Fruit fly (Drosophila melanogaster) whole organism, pupa: ENCODE results near the gene CG12321.

Experiments
- CG10348 ChIP-seq: fragments of 200-800 bp; sonication (Bioruptor generic); IDR thresholded peaks from 2 replicates; pipeline ENCODE4 v1.3.6; 2022; ENCODE audit warnings: missing biosample characterization, missing genetic modification characterization
- CG12605 ChIP-seq: fragments of 200-800 bp; sonication (Bioruptor generic); IDR thresholded peaks from 2 replicates; pipeline ENCODE4 v1.3.6; 2022; ENCODE audit warnings: missing biosample characterization, missing genetic modification characterization
- CG13204 ChIP-seq: fragments of 200-800 bp; sonication (Bioruptor generic); optimal IDR thresholded peaks from 2 replicates; lab custom pipeline; 2018; ENCODE audit warnings: missing biosample characterization, mild to moderate bottlenecking, missing genetic modification characterization, moderate library complexity
- CG14655 ChIP-seq: fragments of 200-800 bp; sonication (Bioruptor generic); optimal IDR thresholded peaks from 3 replicates; lab custom pipeline; 2017; ENCODE audit warnings: mild to moderate bottlenecking, missing biosample characterization, missing genetic modification reagents, missing genetic modification characterization
- CG15710 ChIP-seq: fragments of 200-800 bp; sonication (Bioruptor generic); optimal IDR thresholded peaks from 2 replicates; lab custom pipeline; 2018; ENCODE audit warnings: missing biosample characterization, mild to moderate bottlenecking, missing genetic modification characterization, moderate library complexity
- CG17806 ChIP-seq: fragments of 200-800 bp; sonication (Bioruptor generic); optimal IDR thresholded peaks from 2 replicates; lab custom pipeline; 2018; ENCODE audit warnings: missing biosample characterization, mild to moderate bottlenecking, missing genetic modification characterization, moderate library complexity
- CG32121 ChIP-seq: fragments of 200-800 bp; sonication (Bioruptor generic); IDR thresholded peaks from 2 replicates; pipeline ENCODE4 v1.3.6; 2022; ENCODE audit warnings: missing biosample characterization, missing genetic modification characterization
- CG34367 ChIP-seq: fragments of 200-800 bp; sonication (Bioruptor generic); optimal IDR thresholded peaks from 2 replicates; lab custom pipeline; 2018; ENCODE audit warnings: missing biosample characterization, mild to moderate bottlenecking, missing genetic modification characterization
- CG4496 ChIP-seq: fragments of 200-800 bp; sonication (Bioruptor generic); IDR thresholded peaks from 3 replicates; pipeline ENCODE4 v1.3.6; 2022; ENCODE audit warnings: missing biosample characterization, missing genetic modification characterization
- CG8159 ChIP-seq: fragments of 200-800 bp; sonication (Bioruptor generic); optimal IDR thresholded peaks from 3 replicates; lab custom pipeline; 2018; ENCODE audit warnings: missing biosample characterization, mild to moderate bottlenecking, missing genetic modification characterization, moderate library complexity
- CG8301 ChIP-seq: fragments of 200-800 bp; sonication (Bioruptor generic); optimal IDR thresholded peaks from 2 replicates; lab custom pipeline; 2018; ENCODE audit warnings: missing biosample characterization, mild to moderate bottlenecking, missing genetic modification characterization
- CG9948 ChIP-seq: fragments of 200-800 bp; sonication (Bioruptor generic); optimal IDR thresholded peaks from 2 replicates; lab custom pipeline; 2018; ENCODE audit warnings: missing biosample characterization, mild to moderate bottlenecking, missing genetic modification characterization, moderate library complexity
- D1 ChIP-seq: fragments of 200-800 bp; sonication (Bioruptor generic); optimal IDR thresholded peaks from 2 replicates; lab custom pipeline; 2018; ENCODE audit warnings: missing biosample characterization, mild to moderate bottlenecking, missing genetic modification characterization, moderate library complexity
- EcR ChIP-seq: fragments of 200-800 bp; sonication (Bioruptor generic); optimal IDR thresholded peaks from 3 replicates; lab custom pipeline; 2019; ENCODE audit warnings: missing biosample characterization, missing genetic modification characterization, mild to moderate bottlenecking, moderate library complexity, missing genetic modification reagents
- Ets98B ChIP-seq: fragments of 200-800 bp; sonication (Bioruptor generic); IDR thresholded peaks from 2 replicates; pipeline ENCODE4 v1.3.6; 2022; ENCODE audit warnings: missing biosample characterization, missing genetic modification characterization
- Pif1A ChIP-seq: fragments of 200-800 bp; sonication (Bioruptor generic); optimal IDR thresholded peaks from 3 replicates; lab custom pipeline; 2016; ENCODE audit warnings: missing biosample characterization, missing genetic modification characterization
- Pif1B ChIP-seq: fragments of 200-800 bp; sonication (Bioruptor generic); optimal IDR thresholded peaks from 3 replicates; lab custom pipeline; 2016; ENCODE audit warnings: missing biosample characterization, missing genetic modification characterization
- Snoo ChIP-seq: fragments of 200-800 bp; sonication (Bioruptor generic); optimal IDR thresholded peaks from 3 replicates; lab custom pipeline; 2017; ENCODE audit warnings: missing biosample characterization, mild to moderate bottlenecking, missing genetic modification characterization, inconsistent platforms
- fd96Ca ChIP-seq: fragments of 200-800 bp; sonication (Bioruptor generic); IDR thresholded peaks from 3 replicates; pipeline ENCODE4 v1.3.6; 2022; ENCODE audit warnings: missing biosample characterization, missing genetic modification characterization
- gl ChIP-seq: fragments of 200-800 bp; sonication (Bioruptor generic); optimal IDR thresholded peaks from 2 replicates; lab custom pipeline; 2018; ENCODE audit warnings: missing biosample characterization, mild to moderate bottlenecking, missing genetic modification characterization
- rn ChIP-seq: fragments of 200-800 bp; sonication (Bioruptor generic); IDR thresholded peaks from 2 replicates; pipeline ENCODE4 v1.3.6; 2022; ENCODE audit warnings: missing biosample characterization, missing genetic modification characterization

Gene CG12321

DNA sequence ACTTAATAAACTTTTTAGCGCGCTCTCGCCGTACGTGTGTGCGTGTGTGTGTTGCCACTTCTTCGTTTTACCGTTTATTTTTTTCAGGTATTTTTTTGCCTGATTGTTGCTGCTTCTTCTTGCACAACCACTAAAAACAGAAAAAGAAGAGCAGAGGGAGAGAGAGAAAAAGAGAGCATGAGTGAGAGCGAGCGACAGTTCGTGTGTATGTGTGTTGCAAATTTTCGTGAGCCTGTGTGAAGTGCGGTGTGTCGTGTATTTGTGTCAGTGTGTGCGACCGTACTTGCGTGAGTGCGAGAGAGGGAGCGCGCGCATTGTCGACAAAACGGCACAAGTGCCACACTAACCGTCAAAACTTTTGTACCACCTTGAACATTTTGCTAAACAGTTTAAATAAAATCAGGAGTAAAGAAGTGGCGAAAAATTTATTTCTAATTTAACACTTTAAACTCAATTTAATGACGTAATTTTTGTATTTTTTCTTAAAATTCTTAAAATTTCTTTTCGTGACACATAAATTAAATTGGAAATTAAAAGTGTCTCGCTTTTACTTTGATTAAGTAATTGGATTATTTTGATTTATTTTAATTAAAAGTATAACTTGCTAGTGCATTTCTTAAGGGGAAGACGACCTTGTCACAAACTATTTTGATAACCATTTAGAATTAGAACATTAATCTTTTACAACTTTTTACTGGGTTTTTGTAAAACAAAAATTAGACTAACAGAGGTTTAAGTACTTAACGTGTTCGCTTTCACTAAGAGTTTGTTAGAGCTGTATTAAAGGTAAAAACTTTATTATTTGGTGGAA lies 8.7 kb upstream of the CG12321 start:
- TF ChIP-seq CG12605 (GFP tag; lab: Robert Waterston, UW) = no peak
- peak; percentile 90 for TF ChIP-seq Pif1A (GFP tag; lab: Kevin White, UChicago)
- TF ChIP-seq CG14655 (GFP tag; lab: Kevin White, UChicago) = peak; percentile 73
- TF ChIP-seq CG8301 (tag; lab: Kevin White, UChicago) = peak; percentile 71
- peak; percentile 95 for TF ChIP-seq CG13204 (GFP tag; lab: Kevin White, UChicago)
- peak; percentile 72 for TF ChIP-seq CG15710 (tag; lab: Kevin White, UChicago)
- TF ChIP-seq CG9948 (tag; lab: Kevin White, UChicago) = peak; percentile 42
- TF ChIP-seq gl (tag; lab: Kevin White, UChicago) = peak; percentile 97
- TF ChIP-seq Snoo (tag; lab: Kevin White, UChicago) = peak; percentile 41
- no peak for TF ChIP-seq CG4496 (GFP tag; lab: Robert Waterston, UW)
- no peak for TF ChIP-seq Ets98B (GFP tag; lab: Robert Waterston, UW)
- peak; percentile 68 for TF ChIP-seq D1 (tag; lab: Kevin White, UChicago)
- TF ChIP-seq Pif1B (GFP tag; lab: Kevin White, UChicago) = peak; percentile 86
- peak; percentile 70 for TF ChIP-seq CG17806 (tag; lab: Kevin White, UChicago)
- peak; percentile 82 for TF ChIP-seq CG34367 (tag; lab: Kevin White, UChicago)
- no peak for TF ChIP-seq CG10348
- TF ChIP-seq EcR (GFP tag; lab: Kevin White, UChicago) = peak; percentile 72
- TF ChIP-seq CG8159 (tag; lab: Kevin White, UChicago) = peak; percentile 60
- no peak for TF ChIP-seq rn (GFP tag; lab: Robert Waterston, UW)
- TF ChIP-seq CG32121 (GFP tag; lab: Robert Waterston, UW) = no peak
- no peak for TF ChIP-seq fd96Ca (GFP tag; lab: Robert Waterston, UW)

DNA sequence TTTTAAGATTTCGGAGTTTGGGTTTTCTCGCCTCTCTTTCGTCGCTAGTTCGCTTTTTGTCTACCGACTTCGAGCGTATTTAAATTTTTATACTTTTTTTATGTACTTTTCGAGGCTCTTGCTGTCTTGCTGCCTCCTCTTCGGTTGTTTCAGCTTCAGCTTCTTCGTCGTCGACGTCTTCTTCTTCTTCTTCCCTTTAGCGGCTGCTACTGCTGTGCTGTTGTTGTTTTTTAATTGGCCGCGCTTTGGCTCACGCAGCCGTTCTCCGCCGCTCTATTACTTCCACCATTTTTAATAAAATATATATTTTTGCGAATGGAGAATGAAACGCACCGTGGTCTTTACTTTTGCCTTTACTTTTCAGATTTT lies 8.1 kb upstream of the CG12321 start:
- no peak for TF ChIP-seq Pif1A (GFP tag; lab: Kevin White, UChicago)
- no peak for TF ChIP-seq CG14655 (GFP tag; lab: Kevin White, UChicago)
- no peak for TF ChIP-seq CG4496 (GFP tag; lab: Robert Waterston, UW)
- no peak for TF ChIP-seq CG8159 (tag; lab: Kevin White, UChicago)
- no peak for TF ChIP-seq EcR (GFP tag; lab: Kevin White, UChicago)
- TF ChIP-seq CG32121 (GFP tag; lab: Robert Waterston, UW) = no peak
- no peak for TF ChIP-seq CG12605 (GFP tag; lab: Robert Waterston, UW)
- TF ChIP-seq CG13204 (GFP tag; lab: Kevin White, UChicago) = no peak
- TF ChIP-seq CG10348 = no peak
- no peak for TF ChIP-seq fd96Ca (GFP tag; lab: Robert Waterston, UW)
- TF ChIP-seq CG9948 (tag; lab: Kevin White, UChicago) = no peak
- no peak for TF ChIP-seq CG17806 (tag; lab: Kevin White, UChicago)
- no peak for TF ChIP-seq CG8301 (tag; lab: Kevin White, UChicago)
- TF ChIP-seq Ets98B (GFP tag; lab: Robert Waterston, UW) = no peak
- TF ChIP-seq rn (GFP tag; lab: Robert Waterston, UW) = no peak
- TF ChIP-seq CG34367 (tag; lab: Kevin White, UChicago) = no peak
- TF ChIP-seq, all 21 proteins: peak for 0

DNA sequence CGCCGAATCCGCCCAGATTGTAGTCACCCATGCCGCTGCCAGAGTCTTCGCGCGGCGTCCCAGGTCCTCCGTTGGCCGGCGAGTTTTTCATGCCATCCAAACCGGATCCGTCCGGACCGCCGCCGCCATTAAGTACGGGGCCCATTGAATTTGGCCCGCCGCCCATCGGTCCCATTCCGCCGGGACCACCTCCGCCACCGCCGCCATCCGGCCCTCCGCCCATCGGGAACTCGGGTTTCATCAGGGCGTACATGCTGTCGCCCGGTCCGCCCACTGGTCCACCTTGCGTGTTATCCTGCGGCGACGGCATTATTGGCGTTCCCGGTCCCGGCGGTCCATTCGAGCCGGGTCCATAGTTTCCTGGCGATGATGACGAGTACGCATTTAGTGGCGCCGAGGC lies 6.8 kb upstream of the CG12321 start:
- TF ChIP-seq Pif1A (GFP tag; lab: Kevin White, UChicago) (no peak), CG12605 (GFP tag; lab: Robert Waterston, UW) (no peak), CG34367 (tag; lab: Kevin White, UChicago) (no peak), CG9948 (tag; lab: Kevin White, UChicago) (no peak), EcR (GFP tag; lab: Kevin White, UChicago) (no peak), CG8159 (tag; lab: Kevin White, UChicago) (no peak), Snoo (tag; lab: Kevin White, UChicago) (no peak), Pif1B (GFP tag; lab: Kevin White, UChicago) (no peak), CG32121 (GFP tag; lab: Robert Waterston, UW) (no peak), CG14655 (GFP tag; lab: Kevin White, UChicago) (no peak), gl (tag; lab: Kevin White, UChicago) (no peak), CG17806 (tag; lab: Kevin White, UChicago) (no peak), rn (GFP tag; lab: Robert Waterston, UW) (no peak), CG10348 (no peak), CG8301 (tag; lab: Kevin White, UChicago) (no peak), fd96Ca (GFP tag; lab: Robert Waterston, UW) (no peak), CG13204 (GFP tag; lab: Kevin White, UChicago) (no peak), CG15710 (tag; lab: Kevin White, UChicago) (no peak), D1 (tag; lab: Kevin White, UChicago) (no peak)

DNA sequence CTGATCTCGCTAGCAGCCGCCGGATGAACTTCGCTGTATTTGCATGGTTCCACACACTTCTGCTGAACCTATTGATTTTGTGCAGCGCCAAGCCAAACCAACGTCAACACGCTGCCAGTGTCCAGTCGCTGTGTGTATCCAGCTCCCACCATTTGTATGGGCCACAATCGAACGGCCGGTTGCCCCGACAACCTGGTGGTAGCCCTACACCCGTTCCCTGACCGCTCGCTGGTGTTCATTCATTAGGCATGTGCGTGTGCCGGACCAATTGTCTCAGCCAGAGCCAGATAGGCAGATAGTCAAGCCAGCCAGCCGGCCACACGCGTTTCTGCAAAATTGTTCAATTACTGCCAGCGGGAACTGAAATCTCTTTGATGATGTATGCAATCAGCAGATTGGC lies 3.4 kb upstream of the CG12321 start, which contains the start of gene CG14313:
TSS of gene CG14313 (minus strand) at position 101 of the 400 bp plus-strand sequence.
- TF ChIP-seq D1 (tag; lab: Kevin White, UChicago) (no peak), CG34367 (tag; lab: Kevin White, UChicago) (no peak), CG4496 (GFP tag; lab: Robert Waterston, UW) (no peak), rn (GFP tag; lab: Robert Waterston, UW) (no peak), EcR (GFP tag; lab: Kevin White, UChicago) (no peak), fd96Ca (GFP tag; lab: Robert Waterston, UW) (no peak), Ets98B (GFP tag; lab: Robert Waterston, UW) (no peak), CG9948 (tag; lab: Kevin White, UChicago) (no peak), CG10348 (no peak), Pif1A (GFP tag; lab: Kevin White, UChicago) (no peak), gl (tag; lab: Kevin White, UChicago) (no peak), CG8301 (tag; lab: Kevin White, UChicago) (no peak), CG15710 (tag; lab: Kevin White, UChicago) (no peak), Snoo (tag; lab: Kevin White, UChicago) (no peak), Pif1B (GFP tag; lab: Kevin White, UChicago) (no peak), CG8159 (tag; lab: Kevin White, UChicago) (no peak), CG14655 (GFP tag; lab: Kevin White, UChicago) (no peak), CG32121 (GFP tag; lab: Robert Waterston, UW) (no peak), CG12605 (GFP tag; lab: Robert Waterston, UW) (no peak)
